Worm (Caenorhabditis elegans) whole organism, L4 larva: ENCODE results near the gene try-5.

Source experiments
- F10B5.3 ChIP-seq: sonication (generic microtip); optimal IDR thresholded peaks from 2 replicates; lab custom pipeline; 2016; ENCODE audit warnings: mild to moderate bottlenecking, missing genetic modification characterization, missing compliant biosample characterization
- F26F4.8 ChIP-seq: fragments of 200-800 bp; sonication (Bioruptor generic); conservative IDR thresholded peaks from 2 replicates; pipeline ENCODE4 v1.3.6; 2022; ENCODE audit warnings: missing genetic modification characterization, missing compliant biosample characterization
- F37D6.2 ChIP-seq: sonication (generic microtip); optimal IDR thresholded peaks from 2 replicates; lab custom pipeline; 2016; ENCODE audit warnings: mild to moderate bottlenecking, missing genetic modification characterization, missing compliant biosample characterization
- F44E2.7 ChIP-seq: fragments of 200-800 bp; sonication (Bioruptor generic); IDR thresholded peaks from 2 replicates; pipeline ENCODE4 v2.1.2; 2022; ENCODE audit warnings: missing genetic modification characterization, missing compliant biosample characterization
- R02D3.7 ChIP-seq: fragments of 150-350 bp; sonication (generic microtip); optimal IDR thresholded peaks from 3 replicates; lab custom pipeline; 2014; ENCODE audit warnings: missing biosample characterization, missing genetic modification characterization
- T20F7.1 ChIP-seq: fragments of 200-800 bp; sonication (Bioruptor generic); optimal IDR thresholded peaks from 2 replicates; lab custom pipeline; 2018; ENCODE audit warnings: mild to moderate bottlenecking, missing genetic modification characterization, missing compliant biosample characterization
- T26A8.4 ChIP-seq: fragments of 200-800 bp; sonication (Bioruptor generic); IDR thresholded peaks from 2 replicates; pipeline ENCODE4 v1.3.6; 2022; ENCODE audit warnings: missing genetic modification characterization, missing compliant biosample characterization
- Y75B8A.6 ChIP-seq: fragments of 200-800 bp; sonication (Bioruptor generic); IDR thresholded peaks from 2 replicates; pipeline ENCODE4 v1.3.6; 2022; ENCODE audit warnings: missing genetic modification reagents, missing genetic modification characterization, missing compliant biosample characterization
- ZK337.2 ChIP-seq: fragments of 200-800 bp; sonication (Bioruptor generic); IDR thresholded peaks from 2 replicates; pipeline ENCODE4 v1.3.6; 2022; ENCODE audit warnings: missing genetic modification reagents, missing genetic modification characterization, missing compliant biosample characterization
- ama-1 ChIP-seq: fragments of 150-350 bp; optimal IDR thresholded peaks from 2 replicates; lab custom pipeline; 2014; ENCODE audit warnings: inconsistent platforms, mixed read lengths
- arid-1 ChIP-seq: fragments of 200-800 bp; sonication (Bioruptor generic); conservative IDR thresholded peaks from 2 replicates; pipeline ENCODE4 v1.3.6; 2022; ENCODE audit warnings: missing genetic modification reagents, missing genetic modification characterization, missing compliant biosample characterization
- ceh-28 ChIP-seq: fragments of 150-350 bp; optimal IDR thresholded peaks from 2 replicates; lab custom pipeline; 2014; ENCODE audit warnings: missing biosample characterization, missing genetic modification reagents, missing genetic modification characterization
- ceh-32 ChIP-seq: sonication (generic microtip); optimal IDR thresholded peaks from 2 replicates; lab custom pipeline; 2016; ENCODE audit warnings: mild to moderate bottlenecking, missing genetic modification characterization, missing compliant biosample characterization; ENCODE audit not compliant: poor library complexity
- ceh-44 ChIP-seq: fragments of 200-800 bp; sonication (Bioruptor generic); IDR thresholded peaks from 2 replicates; pipeline ENCODE4 v1.3.6; 2022; ENCODE audit warnings: missing genetic modification reagents, missing genetic modification characterization, missing compliant biosample characterization
- ceh-82 ChIP-seq: sonication (generic microtip); optimal IDR thresholded peaks from 2 replicates; lab custom pipeline; 2017; ENCODE audit warnings: missing biosample characterization, missing genetic modification characterization
- ces-1 ChIP-seq: fragments of 150-350 bp; sonication (generic microtip); optimal IDR thresholded peaks from 4 replicates; lab custom pipeline; 2014; ENCODE audit warnings: missing biosample characterization, missing genetic modification reagents, missing genetic modification characterization
- ctbp-1 ChIP-seq: fragments of 200-800 bp; sonication (Bioruptor generic); IDR thresholded peaks from 2 replicates; pipeline ENCODE4 v1.3.6; 2022; ENCODE audit warnings: missing genetic modification reagents, missing genetic modification characterization, missing compliant biosample characterization
- daf-19 ChIP-seq: fragments of 200-800 bp; sonication (Bioruptor generic); conservative IDR thresholded peaks from 2 replicates; pipeline ENCODE4 v1.3.6; 2022; ENCODE audit warnings: missing genetic modification characterization, missing compliant biosample characterization
- daf-8 ChIP-seq: fragments of 200-800 bp; sonication (Bioruptor generic); IDR thresholded peaks from 2 replicates; pipeline ENCODE4 v1.3.6; 2022; ENCODE audit warnings: missing genetic modification characterization, missing compliant biosample characterization
- duxl-1 ChIP-seq: sonication (generic microtip); optimal IDR thresholded peaks from 2 replicates; lab custom pipeline; 2016; ENCODE audit warnings: mild to moderate bottlenecking, missing genetic modification characterization, moderate library complexity, missing compliant biosample characterization; ENCODE audit not compliant: poor library complexity
- dve-1 ChIP-seq: sonication (generic microtip); optimal IDR thresholded peaks from 2 replicates; lab custom pipeline; 2017; ENCODE audit warnings: antibody characterized with exemption, mild to moderate bottlenecking, missing genetic modification characterization, missing compliant biosample characterization; ENCODE audit not compliant: insufficient read depth
- egl-27 ChIP-seq: sonication (generic microtip); optimal IDR thresholded peaks from 3 replicates; lab custom pipeline; 2017; ENCODE audit warnings: missing biosample characterization, missing genetic modification reagents, missing genetic modification characterization
- fkh-10 ChIP-seq: fragments of 150-350 bp; optimal IDR thresholded peaks from 2 replicates; lab custom pipeline; 2014; ENCODE audit warnings: missing biosample characterization, missing genetic modification reagents, missing genetic modification characterization
- jun-1 ChIP-seq: fragments of 150-350 bp; optimal IDR thresholded peaks from 2 replicates; lab custom pipeline; 2014; ENCODE audit warnings: missing biosample characterization, missing genetic modification reagents, missing genetic modification characterization
- lin-1 ChIP-seq: fragments of 200-800 bp; sonication (Bioruptor generic); IDR thresholded peaks from 2 replicates; pipeline ENCODE4 v1.3.6; 2022; ENCODE audit warnings: missing genetic modification reagents, missing genetic modification characterization, missing compliant biosample characterization
- lin-13 ChIP-seq: fragments of 150-350 bp; optimal IDR thresholded peaks from 2 replicates; lab custom pipeline; 2014; ENCODE audit warnings: missing biosample characterization, missing genetic modification reagents, missing genetic modification characterization
- lin-29 ChIP-seq: fragments of 200-800 bp; sonication (Bioruptor generic); IDR thresholded peaks from 2 replicates; pipeline ENCODE4 v1.3.6; 2022; ENCODE audit warnings: missing genetic modification reagents, missing genetic modification characterization, missing compliant biosample characterization
- lir-3 ChIP-seq: sonication (generic microtip); optimal IDR thresholded peaks from 2 replicates; lab custom pipeline; 2016; ENCODE audit warnings: mild to moderate bottlenecking, missing genetic modification characterization, missing compliant biosample characterization
- mes-2 ChIP-seq: sonication (generic microtip); optimal IDR thresholded peaks from 2 replicates; lab custom pipeline; 2016; ENCODE audit warnings: missing genotype, mild to moderate bottlenecking, missing genetic modification characterization, missing compliant biosample characterization; ENCODE audit not compliant: poor library complexity, severe bottlenecking
- nhr-11 ChIP-seq: fragments of 150-350 bp; optimal IDR thresholded peaks from 2 replicates; lab custom pipeline; 2014; ENCODE audit warnings: missing biosample characterization, missing genetic modification characterization
- nhr-28 ChIP-seq: fragments of 150-350 bp; optimal IDR thresholded peaks from 2 replicates; lab custom pipeline; 2014; ENCODE audit warnings: missing biosample characterization, missing genetic modification characterization
- saeg-2 ChIP-seq: fragments of 200-800 bp; sonication (Bioruptor generic); IDR thresholded peaks from 2 replicates; pipeline ENCODE4 v1.3.6; 2022; ENCODE audit warnings: missing genetic modification reagents, missing genetic modification characterization, missing compliant biosample characterization
- skn-1 ChIP-seq: fragments of 150-350 bp; optimal IDR thresholded peaks from 2 replicates; lab custom pipeline; 2014; ENCODE audit warnings: missing biosample characterization, missing genetic modification characterization
- unc-39 ChIP-seq: sonication (generic microtip); optimal IDR thresholded peaks from 2 replicates; lab custom pipeline; 2017; ENCODE audit warnings: missing biosample characterization, missing genetic modification characterization
- unc-62 ChIP-seq, 3 experiments: fragments of 150-350 bp in 1 of 3; sonication (generic microtip); optimal IDR thresholded peaks in 2 of 3; peaks in 1 of 3; 1 replicate in 1 of 3; 2 replicates in 2 of 3; lab custom pipeline; 2014 to 2017; ENCODE audit warnings: missing biosample characterization in 3 of 3, missing genetic modification characterization in 3 of 3, missing genetic modification reagents in 3 of 3, missing genotype in 1 of 3
- zfp-2 ChIP-seq: sonication (generic microtip); optimal IDR thresholded peaks from 2 replicates; lab custom pipeline; 2016; ENCODE audit warnings: mild to moderate bottlenecking, missing genetic modification characterization, missing compliant biosample characterization
- zfp-3 ChIP-seq: fragments of 200-800 bp; sonication (Bioruptor generic); conservative IDR thresholded peaks from 2 replicates; pipeline ENCODE4 v1.3.6; 2022; ENCODE audit warnings: missing genetic modification reagents, missing genetic modification characterization, missing compliant biosample characterization
- zip-11 ChIP-seq: fragments of 200-800 bp; sonication (Bioruptor generic); IDR thresholded peaks from 2 replicates; pipeline ENCODE4 v1.3.6; 2022; ENCODE audit warnings: missing genetic modification characterization, missing compliant biosample characterization
- zip-2 ChIP-seq: fragments of 150-350 bp; optimal IDR thresholded peaks from 2 replicates; lab custom pipeline; 2014; ENCODE audit warnings: missing biosample characterization, missing genetic modification characterization

try-5 gene

ce11 chrV:9343629-9344624 lies 2.9 kb upstream of the try-5 start, which contains the start of gene tos-1 (continued):
- no peak for TF ChIP-seq zip-11 (GFP tag; lab: Robert Waterston, UW)
- TF ChIP-seq F10B5.3 (tag; lab: Kevin White, UChicago): peak; percentile 53
- TF ChIP-seq unc-39 (tag; lab: Kevin White, UChicago): peak; percentile 63
- TF ChIP-seq ces-1: peak; percentile 85
- no peak for TF ChIP-seq ceh-82 (tag; lab: Kevin White, UChicago)
- TF ChIP-seq ZK337.2: no peak
- TF ChIP-seq ceh-28 (tag; lab: Kevin White, UChicago): peak; percentile 84
- peak; percentile 68 for TF ChIP-seq duxl-1 (tag; lab: Kevin White, UChicago)
- TF ChIP-seq daf-19 (GFP tag; lab: Robert Waterston, UW): peak; percentile 87
- TF ChIP-seq nhr-11 (tag; lab: Kevin White, UChicago): peak; percentile 99
- peak; percentile 28 for TF ChIP-seq zip-2 (tag; lab: Kevin White, UChicago)
- no peak for TF ChIP-seq ceh-44
- TF ChIP-seq F26F4.8 (GFP tag; lab: Robert Waterston, UW): no peak
- peak; percentile 95 for TF ChIP-seq saeg-2 (GFP tag; lab: Robert Waterston, UW)
- TF ChIP-seq T20F7.1 (GFP tag; lab: Kevin White, UChicago): peak; percentile 97
- peak; percentile 96 for TF ChIP-seq T26A8.4

DNA sequence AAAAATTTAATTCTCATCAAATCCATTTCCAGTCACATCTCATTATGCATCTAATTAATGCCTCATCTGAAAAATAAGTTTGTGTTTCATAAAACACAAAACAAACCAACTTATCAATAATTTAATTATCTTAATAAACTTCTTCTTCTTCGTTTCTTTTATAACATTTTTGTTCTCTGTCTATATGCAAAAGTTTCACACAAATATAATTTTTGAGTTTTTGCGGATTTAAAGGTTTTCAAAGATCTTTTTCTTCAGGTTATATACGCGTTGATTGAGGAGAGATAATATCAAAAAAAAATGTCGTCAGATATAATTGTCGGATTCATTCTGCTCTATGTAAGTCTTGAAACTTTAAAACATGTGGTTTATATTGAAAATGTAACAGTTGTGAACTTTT lies 2.8 kb downstream of the try-5 start, which contains the start of gene srx-47:
srx-47 (plus strand) TSS at position 301 of the 400 bp plus-strand sequence.
- TF ChIP-seq skn-1: no peak
- TF ChIP-seq lin-29 (GFP tag; lab: Robert Waterston, UW): no peak
- TF ChIP-seq arid-1: no peak
- TF ChIP-seq Y75B8A.6 (GFP tag; lab: Robert Waterston, UW): no peak
- TF ChIP-seq jun-1: no peak
- TF ChIP-seq zfp-2 (tag; lab: Kevin White, UChicago): no peak
- TF ChIP-seq dve-1: no peak
- no peak for TF ChIP-seq ctbp-1
- no peak for TF ChIP-seq nhr-28 (tag; lab: Kevin White, UChicago)
- TF ChIP-seq mes-2: no peak
- TF ChIP-seq R02D3.7 (tag; lab: Kevin White, UChicago): no peak
- no peak for TF ChIP-seq ZK337.2
- no peak for TF ChIP-seq ceh-44
- TF ChIP-seq F44E2.7: no peak
- TF ChIP-seq zfp-3 (GFP tag; lab: Robert Waterston, UW): no peak
- TF ChIP-seq egl-27: no peak
- TF ChIP-seq F37D6.2: no peak
- TF ChIP-seq ceh-32 (tag; lab: Kevin White, UChicago): no peak
- TF ChIP-seq ama-1: no peak

ce11 chrV:9352947-9353346 lies 6.1 kb downstream of the try-5 start, which contains the start of gene srx-46:
Gene srx-46 (plus strand): TSS chrV:9353247.
- TF ChIP-seq zfp-2 (tag; lab: Kevin White, UChicago) (no peak), Y75B8A.6 (GFP tag; lab: Robert Waterston, UW) (no peak), ces-1 (no peak), lin-1 (GFP tag; lab: Robert Waterston, UW) (no peak), lin-29 (GFP tag; lab: Robert Waterston, UW) (no peak), F44E2.7 (no peak), lin-13 (GFP tag; lab: Kevin White, UChicago) (no peak), unc-62 (GFP tag; optimal IDR thresholded peaks at IDR 0.05 in 1 of 2; lab: Kevin White, UChicago) (no peak), unc-62 (tag; optimal IDR thresholded peaks at IDR 0.05; lab: Kevin White, UChicago) (no peak), ceh-28 (tag; lab: Kevin White, UChicago) (no peak), daf-8 (no peak), lir-3 (no peak), fkh-10 (no peak), saeg-2 (GFP tag; lab: Robert Waterston, UW) (no peak), ceh-32 (tag; lab: Kevin White, UChicago) (no peak)
